Fruit fly (Drosophila melanogaster): ENCODE data around the gene beat-IIIc.

DNA sequence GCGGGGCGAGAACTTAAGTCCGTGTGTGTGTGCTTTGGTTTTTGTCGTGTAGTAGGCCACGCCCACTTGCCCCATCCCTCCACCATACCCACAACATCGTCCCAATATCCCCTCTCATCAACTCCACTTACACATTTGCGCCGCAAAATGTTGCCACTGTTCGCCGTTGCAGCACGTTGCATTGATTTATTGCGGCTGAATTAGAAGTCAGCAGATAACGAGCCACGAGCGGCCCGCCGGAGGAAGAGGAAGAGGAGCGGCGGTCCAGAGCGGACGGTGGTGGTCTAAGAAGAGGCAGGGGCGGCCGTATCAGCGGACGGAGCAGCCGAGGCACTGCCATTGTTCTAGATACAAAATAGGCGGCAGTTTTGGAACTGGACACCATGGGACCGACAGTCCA, 9.2 kb upstream of the beat-IIIc start:
- no peak for TF ChIP-seq CG4496 (GFP tag; IDR thresholded peaks at IDR 0.05)
- TF ChIP-seq CG34367 (tag; optimal IDR thresholded peaks at IDR 0.05): no peak
- no peak for TF ChIP-seq gl (tag; optimal IDR thresholded peaks at IDR 0.05)
- TF ChIP-seq EcR (GFP tag; optimal IDR thresholded peaks at IDR 0.05): no peak
- no peak for TF ChIP-seq D1 (tag; optimal IDR thresholded peaks at IDR 0.05)
- no peak for TF ChIP-seq CG32121 (GFP tag; IDR thresholded peaks at IDR 0.05)
- no peak for TF ChIP-seq CG8301 (tag; optimal IDR thresholded peaks at IDR 0.05)
- TF ChIP-seq rn (GFP tag; IDR thresholded peaks at IDR 0.05): no peak
- no peak for TF ChIP-seq Pif1A (GFP tag; optimal IDR thresholded peaks at IDR 0.05)
- no peak for TF ChIP-seq CG14655 (GFP tag; optimal IDR thresholded peaks at IDR 0.05)

Measured in whole organism, pupa.